Fruit fly (Drosophila melanogaster) whole organism, wandering third instar larva: Measurements from ENCODE around the gene CG7692.

Experiments
- Abd-B ChIP-seq: fragments of >200 bp; optimal IDR thresholded peaks from 2 replicates; lab custom pipeline; 2017; ENCODE audit warnings: missing biosample characterization, missing genetic modification characterization
- CG32264 ChIP-seq: fragments of 200-800 bp; sonication (Bioruptor generic); optimal IDR thresholded peaks from 2 replicates; lab custom pipeline; 2016; ENCODE audit warnings: missing biosample characterization, missing genetic modification characterization
- CG9705 ChIP-seq: fragments of 200-800 bp; sonication (Bioruptor generic); optimal IDR thresholded peaks from 2 replicates; lab custom pipeline; 2018; ENCODE audit warnings: missing biosample characterization, mild to moderate bottlenecking, missing genetic modification characterization
- Dfd ChIP-seq: fragments of >200 bp; optimal IDR thresholded peaks from 2 replicates; lab custom pipeline; 2017; ENCODE audit warnings: missing biosample characterization, missing genetic modification characterization
- Dif ChIP-seq: fragments of 200-275, 200-300 bp; sonication (Bioruptor generic); optimal IDR thresholded peaks from 2 replicates; lab custom pipeline; 2018; ENCODE audit warnings: missing biosample characterization, missing genetic modification characterization; ENCODE audit not compliant: partially characterized antibody
- GATAd ChIP-seq: sonication (Bioruptor generic); optimal IDR thresholded peaks from 2 replicates; lab custom pipeline; 2016; ENCODE audit warnings: missing biosample characterization, missing genetic modification characterization
- Hnf4 ChIP-seq: fragments of 200-800 bp; sonication (Bioruptor generic); optimal IDR thresholded peaks from 2 replicates; lab custom pipeline; 2016; ENCODE audit warnings: missing biosample characterization, mild to moderate bottlenecking, missing genetic modification characterization
- Hr78 ChIP-seq: fragments of >200 bp; optimal IDR thresholded peaks from 2 replicates; lab custom pipeline; 2017; ENCODE audit warnings: missing biosample characterization, missing genetic modification characterization
- Hr83 ChIP-seq: fragments of 200-300 bp; sonication (Bioruptor generic); optimal IDR thresholded peaks from 2 replicates; lab custom pipeline; 2016; ENCODE audit warnings: missing biosample characterization, mild to moderate bottlenecking, missing genetic modification characterization, moderate library complexity; ENCODE audit not compliant: poor library complexity, severe bottlenecking
- Jra ChIP-seq: sonication (Bioruptor generic); optimal IDR thresholded peaks from 2 replicates; lab custom pipeline; 2016; ENCODE audit warnings: missing biosample characterization, missing genetic modification characterization
- Mio ChIP-seq: sonication (Bioruptor generic); optimal IDR thresholded peaks from 2 replicates; lab custom pipeline; 2016; ENCODE audit warnings: missing biosample characterization, missing genetic modification characterization
- Myc ChIP-seq: fragments of >200 bp; optimal IDR thresholded peaks from 2 replicates; lab custom pipeline; 2017
- N ChIP-seq: fragments of >200 bp; optimal IDR thresholded peaks from 2 replicates; lab custom pipeline; 2018; ENCODE audit warnings: missing biosample characterization, missing external identifiers, missing genetic modification characterization
- OdsH ChIP-seq: fragments of 200-800 bp; sonication (Bioruptor generic); optimal IDR thresholded peaks from 2 replicates; lab custom pipeline; 2016; ENCODE audit warnings: missing biosample characterization, mild to moderate bottlenecking, missing genetic modification characterization
- Rel ChIP-seq, 2 experiments: fragments of 200-800 bp; sonication (Bioruptor generic) in 1 of 2; optimal IDR thresholded peaks; 2 replicates in 1 of 2; 3 replicates in 1 of 2; lab custom pipeline; 2016 to 2019; ENCODE audit warnings: mild to moderate bottlenecking in 2 of 2, missing biosample characterization in 2 of 2, missing genetic modification characterization in 2 of 2, moderate library complexity in 1 of 2
- Sp1 ChIP-seq: fragments of 200-800 bp; sonication (Bioruptor generic); optimal IDR thresholded peaks from 3 replicates; lab custom pipeline; 2019; ENCODE audit warnings: missing biosample characterization, mild to moderate bottlenecking, missing genetic modification characterization, moderate library complexity
- Vsx2 ChIP-seq: fragments of 200-300, 225-300 bp; sonication (Bioruptor generic); optimal IDR thresholded peaks from 2 replicates; lab custom pipeline; 2018; ENCODE audit warnings: missing biosample characterization, missing genetic modification characterization; ENCODE audit not compliant: partially characterized antibody
- brk ChIP-seq: fragments of 200-800 bp; sonication (Bioruptor generic); optimal IDR thresholded peaks from 2 replicates; lab custom pipeline; 2016; ENCODE audit warnings: missing biosample characterization, mild to moderate bottlenecking, missing genetic modification characterization
- dl ChIP-seq, 2 experiments: fragments of 175-275, 200-275 bp in 1 of 2; fragments of 200-275 bp in 1 of 2; sonication (Bioruptor generic); optimal IDR thresholded peaks; lab custom pipeline; 2018; ENCODE audit warnings: mild to moderate bottlenecking in 2 of 2, missing biosample characterization in 2 of 2, missing genetic modification characterization in 2 of 2, moderate library complexity in 2 of 2; ENCODE audit not compliant: partially characterized antibody in 2 of 2, insufficient read depth in 1 of 2
- dmrt93B ChIP-seq: fragments of 200-800 bp; sonication (Bioruptor generic); optimal IDR thresholded peaks from 2 replicates; lab custom pipeline; 2018; ENCODE audit warnings: missing biosample characterization, mild to moderate bottlenecking, missing genetic modification characterization
- ey ChIP-seq: fragments of 200-800 bp; sonication (Bioruptor generic); optimal IDR thresholded peaks from 2 replicates; lab custom pipeline; 2016; ENCODE audit warnings: missing biosample characterization, missing genetic modification characterization
- foxo ChIP-seq, 2 experiments: fragments of 200-800 bp; sonication (Bioruptor generic); optimal IDR thresholded peaks; 2 replicates in 1 of 2; 3 replicates in 1 of 2; lab custom pipeline; 2016 to 2017; ENCODE audit warnings: missing biosample characterization in 2 of 2, missing genetic modification characterization in 2 of 2
- fru ChIP-seq: fragments of 200-800 bp; sonication (Bioruptor generic); optimal IDR thresholded peaks from 3 replicates; lab custom pipeline; 2016; ENCODE audit warnings: missing biosample characterization, mild to moderate bottlenecking, missing genetic modification characterization
- h ChIP-seq: fragments of 200-800 bp; sonication (Bioruptor generic); optimal IDR thresholded peaks from 3 replicates; lab custom pipeline; 2016; ENCODE audit warnings: missing biosample characterization, mild to moderate bottlenecking, missing genetic modification characterization
- jim ChIP-seq: fragments of 175-275, 200-325 bp; sonication (Bioruptor generic); optimal IDR thresholded peaks from 2 replicates; lab custom pipeline; 2016; ENCODE audit warnings: missing biosample characterization, mild to moderate bottlenecking, missing genetic modification characterization
- lola ChIP-seq: fragments of >200 bp; optimal IDR thresholded peaks from 2 replicates; lab custom pipeline; 2017; ENCODE audit warnings: missing biosample characterization, missing genetic modification characterization
- pan ChIP-seq: fragments of >200 bp; optimal IDR thresholded peaks from 2 replicates; lab custom pipeline; 2017
- psq ChIP-seq: fragments of 200-800 bp; sonication (Bioruptor generic); optimal IDR thresholded peaks from 3 replicates; lab custom pipeline; 2017; ENCODE audit warnings: missing biosample characterization, mild to moderate bottlenecking, missing genetic modification characterization, moderate library complexity
- rgr ChIP-seq: fragments of 200-800 bp; sonication (Bioruptor generic); optimal IDR thresholded peaks from 3 replicates; lab custom pipeline; 2016; ENCODE audit warnings: missing biosample characterization, mild to moderate bottlenecking, missing genetic modification characterization
- sage ChIP-seq: fragments of 200-800 bp; sonication (Bioruptor generic); optimal IDR thresholded peaks from 2 replicates; lab custom pipeline; 2016; ENCODE audit warnings: missing biosample characterization, mild to moderate bottlenecking, missing genetic modification characterization
- tai ChIP-seq: sonication (Bioruptor generic); optimal IDR thresholded peaks from 2 replicates; lab custom pipeline; 2016; ENCODE audit warnings: missing biosample characterization, missing genetic modification characterization
- usp ChIP-seq: fragments of >200 bp; optimal IDR thresholded peaks from 2 replicates; lab custom pipeline; 2017; ENCODE audit warnings: missing biosample characterization, missing genetic modification characterization
- woc ChIP-seq: sonication (Bioruptor generic); optimal IDR thresholded peaks from 2 replicates; lab custom pipeline; 2016; ENCODE audit warnings: missing biosample characterization, mild to moderate bottlenecking, missing genetic modification characterization

CG7692 gene

dm6 chr3L:17394435-17395017 is 42.9 kb downstream of the CG7692 start:
- TF ChIP-seq tai (GFP tag; lab: Kevin White, UChicago): no peak
- TF ChIP-seq Dfd (GFP tag; lab: Kevin White, UChicago): peak; percentile 23
- no peak for TF ChIP-seq pan
- TF ChIP-seq fru (GFP tag; lab: Kevin White, UChicago): no peak
- TF ChIP-seq foxo (GFP tag; optimal IDR thresholded peaks at IDR 0.05; lab: Kevin White, UChicago): no peak

- TF ChIP-seq Dif (no peak), Rel (GFP tag; optimal IDR thresholded peaks at IDR 0.05; lab: Kevin White, UChicago) (no peak), Rel (tag; optimal IDR thresholded peaks at IDR 0.05; lab: Kevin White, UChicago) (peak; percentile 57)
Measured at dm6 chr3L:17399014-17399413, 47.4 kb downstream of the CG7692 start.

DNA sequence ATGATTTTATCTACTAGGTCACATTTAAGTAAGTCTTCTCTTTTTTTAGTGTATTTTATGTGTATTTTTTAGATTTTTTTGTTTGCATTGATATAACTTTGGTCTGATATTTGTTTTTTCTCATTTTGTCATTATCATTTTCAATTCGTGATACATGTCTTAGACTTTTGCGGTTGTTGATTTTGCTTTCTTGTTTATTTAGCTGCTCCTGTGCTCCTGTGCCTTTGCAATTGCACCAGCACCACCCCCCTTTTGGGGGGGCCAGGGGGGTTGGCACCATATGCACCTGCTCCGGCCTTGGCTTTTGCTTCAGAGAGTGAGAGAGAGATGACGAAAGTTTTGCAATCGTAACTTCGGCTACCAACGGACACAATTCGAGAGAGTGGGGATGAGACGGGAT is 49.3 kb downstream of the CG7692 start:
- no peak for TF ChIP-seq dl (GFP tag; optimal IDR thresholded peaks at IDR 0.05; lab: Kevin White, UChicago; ENCODE audit: insufficient read depth in 1 of 2, partially characterized antibody in 2 of 2)
- TF ChIP-seq usp: no peak
- no peak for TF ChIP-seq fru (GFP tag; lab: Kevin White, UChicago)
- TF ChIP-seq Hr78: no peak
- TF ChIP-seq tai (GFP tag; lab: Kevin White, UChicago): no peak
- TF ChIP-seq psq: no peak
- TF ChIP-seq Myc: no peak
- TF ChIP-seq jim (GFP tag; lab: Kevin White, UChicago): no peak
- no peak for TF ChIP-seq woc (GFP tag; lab: Kevin White, UChicago)
- TF ChIP-seq lola (GFP tag; lab: Kevin White, UChicago): no peak
- TF ChIP-seq Mio: no peak
- TF ChIP-seq Jra (GFP tag; lab: Kevin White, UChicago): no peak
- no peak for TF ChIP-seq Hr83 (GFP tag; lab: Kevin White, UChicago)
- no peak for TF ChIP-seq sage
- no peak for TF ChIP-seq CG9705
- TF ChIP-seq ey (GFP tag; lab: Kevin White, UChicago): no peak
- no peak for TF ChIP-seq Rel (GFP tag; optimal IDR thresholded peaks at IDR 0.05; lab: Kevin White, UChicago)
- TF ChIP-seq Rel (tag; optimal IDR thresholded peaks at IDR 0.05; lab: Kevin White, UChicago): no peak

DNA sequence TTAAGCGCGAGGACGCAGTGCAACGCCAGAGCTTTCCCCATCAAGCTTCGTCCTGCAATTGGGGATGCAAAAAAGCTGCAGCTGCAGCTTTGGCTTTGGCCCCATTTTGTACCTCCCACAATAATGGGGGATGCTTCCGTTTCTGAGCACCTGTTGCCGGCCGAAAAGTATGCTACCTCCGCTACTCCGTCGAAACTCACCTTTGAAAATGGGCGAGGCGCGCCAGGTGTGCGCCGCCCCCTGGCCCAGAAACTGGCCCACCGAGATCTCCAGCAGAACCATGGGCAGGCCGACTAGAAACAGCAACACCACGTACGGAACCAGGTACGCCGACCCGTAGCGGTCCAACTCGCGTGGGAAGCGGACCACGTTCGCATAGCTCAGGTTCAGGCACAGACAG is 49.8 kb downstream of the CG7692 start:
- no peak for TF ChIP-seq N (GFP tag; lab: Kevin White, UChicago)
- TF ChIP-seq psq: no peak
- TF ChIP-seq jim (GFP tag; lab: Kevin White, UChicago): no peak
- no peak for TF ChIP-seq CG9705
- no peak for TF ChIP-seq Vsx2 (GFP tag; lab: Kevin White, UChicago)
- no peak for TF ChIP-seq woc (GFP tag; lab: Kevin White, UChicago)
- no peak for TF ChIP-seq Abd-B (GFP tag; lab: Kevin White, UChicago)
- TF ChIP-seq GATAd (GFP tag; lab: Kevin White, UChicago): no peak
- TF ChIP-seq Jra (GFP tag; lab: Kevin White, UChicago): no peak
- TF ChIP-seq Myc: no peak
- TF ChIP-seq h: no peak
- TF ChIP-seq OdsH (GFP tag; lab: Kevin White, UChicago): no peak
- TF ChIP-seq Sp1 (GFP tag; lab: Kevin White, UChicago): no peak
- TF ChIP-seq Mio: no peak
- no peak for TF ChIP-seq brk (GFP tag; lab: Kevin White, UChicago)

dm6 chr3L:17402399-17402798 is 50.8 kb downstream of the CG7692 start:
- no peak for TF ChIP-seq dmrt93B (GFP tag; lab: Kevin White, UChicago)
- TF ChIP-seq ey (GFP tag; lab: Kevin White, UChicago): no peak
- no peak for TF ChIP-seq Hnf4 (GFP tag; lab: Kevin White, UChicago)
- no peak for TF ChIP-seq Mio
- no peak for TF ChIP-seq CG32264
- TF ChIP-seq woc (GFP tag; lab: Kevin White, UChicago): no peak
- TF ChIP-seq h: no peak
- TF ChIP-seq OdsH (GFP tag; lab: Kevin White, UChicago): no peak
- TF ChIP-seq rgr (GFP tag; lab: Kevin White, UChicago): no peak
- no peak for TF ChIP-seq Hr78
- no peak for TF ChIP-seq CG9705
- no peak for TF ChIP-seq Myc
